Worm (Caenorhabditis elegans) whole organism, early embryonic: ENCODE results near the gene aqp-3.

Source experiments
- ama-1 ChIP-seq: fragments of 150-350 bp; optimal IDR thresholded peaks from 2 replicates; lab custom pipeline; 2014
- flt-1 ChIP-seq: fragments of 200-800 bp; sonication (Bioruptor generic); IDR thresholded peaks from 2 replicates; pipeline ENCODE4 v1.3.6; 2022; ENCODE audit warnings: missing genetic modification characterization, missing compliant biosample characterization
- scrt-1 ChIP-seq: fragments of 200-800 bp; sonication (Bioruptor generic); IDR thresholded peaks from 2 replicates; pipeline ENCODE4 v1.3.6; 2022; ENCODE audit warnings: missing genetic modification characterization, missing compliant biosample characterization

ce11 chrIV:10964688-10965087 is 1.6 kb downstream of the aqp-3 start:
- TF ChIP-seq ama-1 (lab: Kevin White, UChicago) (no peak), scrt-1 (no peak), flt-1 (no peak)
